Worm (Caenorhabditis elegans) whole organism, L2 larva: ENCODE results near the gene Y45F3A.9.

Source experiments
- C34F6.9 ChIP-seq: fragments of 150-350 bp; optimal IDR thresholded peaks from 2 replicates; lab custom pipeline; 2014; ENCODE audit warnings: missing biosample characterization, missing genetic modification characterization
- F13H6.1 ChIP-seq: sonication (generic microtip); optimal IDR thresholded peaks from 2 replicates; lab custom pipeline; 2016; ENCODE audit warnings: missing genetic modification characterization, missing compliant biosample characterization
- R02D3.7 ChIP-seq: fragments of 150-350 bp; optimal IDR thresholded peaks from 2 replicates; lab custom pipeline; 2014; ENCODE audit warnings: missing biosample characterization, missing genetic modification characterization
- Y55F3AM.14 ChIP-seq: fragments of 200-800 bp; sonication (Bioruptor generic); optimal IDR thresholded peaks from 2 replicates; lab custom pipeline; 2018; ENCODE audit warnings: mild to moderate bottlenecking, missing genetic modification characterization, missing compliant biosample characterization
- ZK546.5 ChIP-seq: sonication (generic microtip); optimal IDR thresholded peaks from 2 replicates; lab custom pipeline; 2017; ENCODE audit warnings: missing biosample characterization, missing genetic modification characterization
- alr-1 ChIP-seq: fragments of 150-350 bp; optimal IDR thresholded peaks from 2 replicates; lab custom pipeline; 2014; ENCODE audit warnings: missing biosample characterization, missing genetic modification characterization
- aly-2 ChIP-seq: fragments of 150-350 bp; optimal IDR thresholded peaks from 2 replicates; lab custom pipeline; 2014; ENCODE audit warnings: missing biosample characterization, missing genetic modification characterization
- ama-1 ChIP-seq: fragments of 150-350 bp; optimal IDR thresholded peaks from 2 replicates; lab custom pipeline; 2018; ENCODE audit warnings: inconsistent platforms
- blmp-1 ChIP-seq: sonication (generic microtip); optimal IDR thresholded peaks from 2 replicates; lab custom pipeline; 2017; ENCODE audit warnings: missing genetic modification characterization, mild to moderate bottlenecking, missing compliant biosample characterization, antibody characterized with exemption, moderate library complexity; ENCODE audit not compliant: insufficient read depth
- ceh-16 ChIP-seq: fragments of 150-350 bp; optimal IDR thresholded peaks from 2 replicates; lab custom pipeline; 2014; ENCODE audit warnings: missing biosample characterization, missing genetic modification characterization
- ceh-82 ChIP-seq: fragments of 150-350 bp; optimal IDR thresholded peaks from 2 replicates; lab custom pipeline; 2014; ENCODE audit warnings: missing biosample characterization, missing genetic modification characterization
- crh-2 ChIP-seq: sonication (generic microtip); optimal IDR thresholded peaks from 2 replicates; lab custom pipeline; 2017; ENCODE audit warnings: missing biosample characterization, missing genetic modification characterization
- dmd-4 ChIP-seq: sonication (generic microtip); optimal IDR thresholded peaks from 2 replicates; lab custom pipeline; 2017; ENCODE audit warnings: missing biosample characterization, missing genetic modification characterization
- egl-27 ChIP-seq: sonication (generic microtip); optimal IDR thresholded peaks from 3 replicates; lab custom pipeline; 2017; ENCODE audit warnings: missing biosample characterization, missing genetic modification reagents, missing genetic modification characterization
- elt-1 ChIP-seq: fragments of 150-350 bp; optimal IDR thresholded peaks from 2 replicates; lab custom pipeline; 2014; ENCODE audit warnings: missing biosample characterization, missing genetic modification characterization
- elt-3 ChIP-seq: sonication (generic microtip); optimal IDR thresholded peaks from 2 replicates; lab custom pipeline; 2017; ENCODE audit warnings: missing biosample characterization, missing genetic modification characterization
- fos-1 ChIP-seq: fragments of 150-350 bp; optimal IDR thresholded peaks from 2 replicates; lab custom pipeline; 2014; ENCODE audit warnings: missing biosample characterization, missing genetic modification characterization
- gmeb-1 ChIP-seq: fragments of 150-350 bp; optimal IDR thresholded peaks from 2 replicates; lab custom pipeline; 2014; ENCODE audit warnings: missing biosample characterization, missing genetic modification characterization
- lin-11 ChIP-seq: fragments of 150-350 bp; sonication (generic microtip); optimal IDR thresholded peaks from 2 replicates; lab custom pipeline; 2014; ENCODE audit warnings: missing biosample characterization, missing genetic modification characterization, inconsistent platforms, mixed read lengths
- lin-13 ChIP-seq: fragments of 150-350 bp; optimal IDR thresholded peaks from 2 replicates; lab custom pipeline; 2014; ENCODE audit warnings: missing biosample characterization, missing genetic modification reagents, missing genetic modification characterization
- lin-39 ChIP-seq: fragments of 150-350 bp; optimal IDR thresholded peaks from 2 replicates; lab custom pipeline; 2014; ENCODE audit warnings: missing biosample characterization, missing genetic modification reagents, missing genetic modification characterization
- lsy-2 ChIP-seq, 2 experiments: fragments of 150-350 bp in 1 of 2; sonication (generic microtip) in 1 of 2; optimal IDR thresholded peaks; 2 replicates each; lab custom pipeline; 2014 to 2017; ENCODE audit warnings: missing biosample characterization in 2 of 2, missing genetic modification characterization in 2 of 2
- mab-5 ChIP-seq: fragments of 150-350 bp; optimal IDR thresholded peaks from 2 replicates; lab custom pipeline; 2014; ENCODE audit warnings: missing biosample characterization, missing genetic modification characterization
- mbf-1 ChIP-seq: sonication (generic microtip); optimal IDR thresholded peaks from 2 replicates; lab custom pipeline; 2017; ENCODE audit warnings: missing biosample characterization, missing genetic modification characterization
- mdl-1 ChIP-seq, 2 experiments: fragments of 150-350 bp in 1 of 2; sonication (generic microtip) in 1 of 2; optimal IDR thresholded peaks; 2 replicates each; lab custom pipeline; 2017; ENCODE audit warnings: missing biosample characterization in 2 of 2, missing genetic modification characterization in 2 of 2
- nhr-10 ChIP-seq: sonication (generic microtip); optimal IDR thresholded peaks from 2 replicates; lab custom pipeline; 2017; ENCODE audit warnings: missing biosample characterization, missing genetic modification characterization
- nhr-11 ChIP-seq: fragments of 150-350 bp; optimal IDR thresholded peaks from 2 replicates; lab custom pipeline; 2014; ENCODE audit warnings: missing biosample characterization, missing genetic modification characterization
- nhr-12 ChIP-seq: fragments of 150-350 bp; optimal IDR thresholded peaks from 2 replicates; lab custom pipeline; 2014; ENCODE audit warnings: missing biosample characterization, missing genetic modification characterization
- nhr-129 ChIP-seq: fragments of 150-350 bp; optimal IDR thresholded peaks from 2 replicates; lab custom pipeline; 2014; ENCODE audit warnings: missing biosample characterization, missing genetic modification characterization
- nhr-21 ChIP-seq: fragments of 150-350 bp; optimal IDR thresholded peaks from 2 replicates; lab custom pipeline; 2014; ENCODE audit warnings: missing biosample characterization, missing genetic modification characterization
- nhr-23 ChIP-seq: fragments of 150-350 bp; optimal IDR thresholded peaks from 2 replicates; lab custom pipeline; 2014; ENCODE audit warnings: missing biosample characterization, missing genetic modification reagents, missing genetic modification characterization
- nhr-237 ChIP-seq: fragments of 150-350 bp; optimal IDR thresholded peaks from 2 replicates; lab custom pipeline; 2014; ENCODE audit warnings: missing biosample characterization, missing genetic modification characterization
- nhr-25 ChIP-seq: fragments of 150-350 bp; sonication (generic microtip); optimal IDR thresholded peaks from 3 replicates; lab custom pipeline; 2014; ENCODE audit warnings: missing biosample characterization, missing genetic modification characterization
- nhr-6 ChIP-seq: fragments of 150-350 bp; optimal IDR thresholded peaks from 2 replicates; lab custom pipeline; 2014; ENCODE audit warnings: missing biosample characterization, missing genetic modification characterization
- nhr-77 ChIP-seq: fragments of 150-350 bp; optimal IDR thresholded peaks from 2 replicates; lab custom pipeline; 2014; ENCODE audit warnings: missing biosample characterization, missing genetic modification characterization
- peb-1 ChIP-seq: fragments of 150-350 bp; optimal IDR thresholded peaks from 2 replicates; lab custom pipeline; 2014; ENCODE audit warnings: missing biosample characterization, missing genetic modification characterization
- sem-4 ChIP-seq: fragments of 150-350 bp; optimal IDR thresholded peaks from 2 replicates; lab custom pipeline; 2014; ENCODE audit warnings: missing biosample characterization, missing genetic modification reagents, missing genetic modification characterization
- skn-1 ChIP-seq: sonication (generic microtip); optimal IDR thresholded peaks from 2 replicates; lab custom pipeline; 2017; ENCODE audit warnings: missing biosample characterization, missing genetic modification characterization
- sma-3 ChIP-seq: sonication (generic microtip); optimal IDR thresholded peaks from 2 replicates; lab custom pipeline; 2016; ENCODE audit warnings: missing genetic modification reagents, missing genetic modification characterization, missing compliant biosample characterization
- sma-9 ChIP-seq, 2 experiments: fragments of 150-350 bp in 1 of 2; sonication (generic microtip) in 1 of 2; optimal IDR thresholded peaks; 2 replicates each; lab custom pipeline; 2014 to 2016; ENCODE audit warnings: missing genetic modification characterization in 2 of 2, mild to moderate bottlenecking in 1 of 2, missing biosample characterization in 1 of 2, missing compliant biosample characterization in 1 of 2, missing genetic modification reagents in 1 of 2, moderate library complexity in 1 of 2
- snpc-4 ChIP-seq: fragments of 150-350 bp; optimal IDR thresholded peaks from 2 replicates; lab custom pipeline; 2014; ENCODE audit warnings: missing biosample characterization, missing genetic modification characterization
- unc-39 ChIP-seq: fragments of 150-350 bp; optimal IDR thresholded peaks from 2 replicates; lab custom pipeline; 2014; ENCODE audit warnings: missing biosample characterization, missing genetic modification characterization
- unc-55 ChIP-seq: fragments of 150-350 bp; sonication (generic microtip); optimal IDR thresholded peaks from 3 replicates; lab custom pipeline; 2014; ENCODE audit warnings: missing biosample characterization, missing genetic modification reagents, missing genetic modification characterization
- unc-62 ChIP-seq: fragments of 150-350 bp; optimal IDR thresholded peaks from 2 replicates; lab custom pipeline; 2014; ENCODE audit warnings: missing biosample characterization, missing genetic modification reagents, missing genetic modification characterization
- zag-1 ChIP-seq: fragments of 150-350 bp; optimal IDR thresholded peaks from 2 replicates; lab custom pipeline; 2014; ENCODE audit warnings: missing biosample characterization, missing genetic modification characterization
- ztf-1 ChIP-seq: fragments of 200-800 bp; sonication (Bioruptor generic); conservative IDR thresholded peaks from 2 replicates; pipeline ENCODE4 v1.3.6; 2022; ENCODE audit warnings: missing genetic modification characterization, missing compliant biosample characterization
- ztf-11 ChIP-seq: sonication (generic microtip); optimal IDR thresholded peaks from 2 replicates; lab custom pipeline; 2017; ENCODE audit warnings: missing biosample characterization, missing genetic modification characterization
- ztf-4 ChIP-seq: fragments of 150-350 bp; optimal IDR thresholded peaks from 2 replicates; lab custom pipeline; 2014; ENCODE audit warnings: missing biosample characterization, missing genetic modification characterization

Y45F3A.9 gene

ce11 chrIII:10621208-10621607 lies 26.2 kb upstream of the Y45F3A.9 start, which contains the start of the genes lron-10 and hpr-9:
Gene lron-10 (minus strand): TSS chrIII:10621369.
Gene hpr-9 (plus strand): TSS chrIII:10621551.
- TF ChIP-seq F13H6.1 (tag; lab: Kevin White, UChicago): peak; percentile 75
- peak; percentile 70 for TF ChIP-seq fos-1
- peak; percentile 81 for TF ChIP-seq sma-9 (GFP tag; optimal IDR thresholded peaks at IDR 0.05; lab: Kevin White, UChicago)
- no peak for TF ChIP-seq sma-9 (tag; optimal IDR thresholded peaks at IDR 0.05; lab: Kevin White, UChicago)
- TF ChIP-seq R02D3.7 (tag; lab: Kevin White, UChicago): no peak
- no peak for TF ChIP-seq dmd-4 (tag; lab: Kevin White, UChicago)
- no peak for TF ChIP-seq elt-1
- no peak for TF ChIP-seq nhr-11 (tag; lab: Kevin White, UChicago)
- TF ChIP-seq mdl-1 (tag; optimal IDR thresholded peaks at IDR 0.05; lab: Kevin White, UChicago): peak in 1 of 2 experiments; percentile 1
- TF ChIP-seq aly-2 (tag; lab: Kevin White, UChicago): no peak
- TF ChIP-seq lin-39 (tag; lab: Kevin White, UChicago): no peak
- TF ChIP-seq ama-1 (lab: Kevin White, UChicago): no peak
- no peak for TF ChIP-seq elt-3
- peak; percentile 93 for TF ChIP-seq sma-3 (GFP tag; lab: Kevin White, UChicago)
- TF ChIP-seq ceh-82 (tag; lab: Kevin White, UChicago): no peak
- TF ChIP-seq peb-1 (tag; lab: Kevin White, UChicago): no peak
- no peak for TF ChIP-seq nhr-237 (tag; lab: Kevin White, UChicago)
- peak; percentile 37 for TF ChIP-seq ztf-4
- TF ChIP-seq C34F6.9 (tag; lab: Kevin White, UChicago): peak; percentile 69
- TF ChIP-seq blmp-1 (tag; lab: Kevin White, UChicago): peak; percentile 46
- no peak for TF ChIP-seq unc-39
- TF ChIP-seq mbf-1: no peak
- no peak for TF ChIP-seq nhr-12 (tag; lab: Kevin White, UChicago)
- TF ChIP-seq nhr-77: no peak
- peak; percentile 89 for TF ChIP-seq nhr-21 (tag; lab: Kevin White, UChicago)
- TF ChIP-seq crh-2 (tag; lab: Kevin White, UChicago): peak; percentile 73
- no peak for TF ChIP-seq zag-1 (tag; lab: Kevin White, UChicago)
- TF ChIP-seq sem-4 (tag; lab: Kevin White, UChicago): peak; percentile 79
- TF ChIP-seq nhr-129 (tag; lab: Kevin White, UChicago): peak; percentile 31
- TF ChIP-seq Y55F3AM.14 (GFP tag; lab: Kevin White, UChicago): peak; percentile 70
- no peak for TF ChIP-seq nhr-23 (tag; lab: Kevin White, UChicago)
- TF ChIP-seq nhr-25 (tag; lab: Kevin White, UChicago): peak; percentile 84
- TF ChIP-seq ztf-11 (tag; lab: Kevin White, UChicago): no peak
- no peak for TF ChIP-seq nhr-6 (tag; lab: Kevin White, UChicago)
- peak; percentile 68 for TF ChIP-seq lin-13
- peak; percentile 54 to 85 for TF ChIP-seq lsy-2 (tag; optimal IDR thresholded peaks at IDR 0.05; lab: Kevin White, UChicago)
- TF ChIP-seq skn-1 (tag; lab: Kevin White, UChicago): no peak
- TF ChIP-seq gmeb-1 (tag; lab: Kevin White, UChicago): peak; percentile 87
- TF ChIP-seq unc-62 (GFP tag; lab: Kevin White, UChicago): no peak
- peak; percentile 28 for TF ChIP-seq lin-11
- TF ChIP-seq ZK546.5 (tag; lab: Kevin White, UChicago): no peak
- no peak for TF ChIP-seq ceh-16 (tag; lab: Kevin White, UChicago)
- TF ChIP-seq alr-1: no peak
- TF ChIP-seq ztf-1 (GFP tag; lab: Robert Waterston, UW): no peak
- peak; percentile 70 for TF ChIP-seq egl-27 (tag; lab: Kevin White, UChicago)
- no peak for TF ChIP-seq mab-5
- TF ChIP-seq snpc-4 (tag; lab: Kevin White, UChicago): peak; percentile 50
- no peak for TF ChIP-seq nhr-10 (tag; lab: Kevin White, UChicago)
- TF ChIP-seq unc-55: peak; percentile 69
